Fruit fly (Drosophila melanogaster) whole organism, embryonic: ENCODE data around the gene dnc.
"Not testable (repeated sequence)": the region's sequence is repeated elsewhere in the genome, so short reads cannot be mapped to it uniquely, and the experiment has no call there.

Experiments
- Adf1 ChIP-seq: fragments of 200-800 bp; sonication (Bioruptor generic); IDR thresholded peaks from 2 replicates; pipeline ENCODE4 v1.3.6; 2022; ENCODE audit warnings: missing biosample characterization, missing genetic modification characterization
- Atf-2 ChIP-seq: fragments of 200-800 bp; sonication (Bioruptor generic); optimal IDR thresholded peaks from 2 replicates; lab custom pipeline; 2016; ENCODE audit warnings: missing biosample characterization, missing genetic modification characterization
- CG10209 ChIP-seq: fragments of 200-800 bp; sonication (Bioruptor generic); optimal IDR thresholded peaks from 3 replicates; lab custom pipeline; 2017; ENCODE audit warnings: missing biosample characterization, mild to moderate bottlenecking, missing genetic modification characterization, missing genetic modification reagents
- CG10431 ChIP-seq: fragments of 200-800 bp; sonication (Bioruptor generic); optimal IDR thresholded peaks from 3 replicates; lab custom pipeline; 2018; ENCODE audit warnings: missing biosample characterization, mild to moderate bottlenecking, missing genetic modification characterization
- CG11504 ChIP-seq: fragments of 200-800 bp; sonication (Bioruptor generic); optimal IDR thresholded peaks from 3 replicates; lab custom pipeline; 2019; ENCODE audit warnings: missing biosample characterization, mild to moderate bottlenecking, missing genetic modification characterization, moderate library complexity
- CG12659 ChIP-seq: fragments of 200-800 bp; sonication (Bioruptor generic); optimal IDR thresholded peaks from 3 replicates; lab custom pipeline; 2017; ENCODE audit warnings: mild to moderate bottlenecking, missing biosample characterization, missing genetic modification reagents, missing genetic modification characterization
- CG12942 ChIP-seq: fragments of 200-800 bp; sonication (Bioruptor generic); optimal IDR thresholded peaks from 3 replicates; lab custom pipeline; 2016; ENCODE audit warnings: missing biosample characterization, missing genetic modification characterization
- CG18599 ChIP-seq: fragments of 200-800 bp; sonication (Bioruptor generic); optimal IDR thresholded peaks from 3 replicates; lab custom pipeline; 2017; ENCODE audit warnings: missing biosample characterization, missing genetic modification characterization, mild to moderate bottlenecking, moderate library complexity, missing genetic modification reagents
- CG3281 ChIP-seq: fragments of 200-800 bp; sonication (Bioruptor generic); optimal IDR thresholded peaks from 3 replicates; lab custom pipeline; 2017; ENCODE audit warnings: missing biosample characterization, mild to moderate bottlenecking, missing genetic modification characterization
- CG9817 ChIP-seq: fragments of 200-800 bp; sonication (Bioruptor generic); optimal IDR thresholded peaks from 2 replicates; lab custom pipeline; 2018; ENCODE audit warnings: missing biosample characterization, mild to moderate bottlenecking, missing genetic modification characterization, moderate library complexity
- CG9932 ChIP-seq: fragments of 200-800 bp; sonication (Bioruptor generic); IDR thresholded peaks from 2 replicates; pipeline ENCODE4 v1.3.6; 2022; ENCODE audit warnings: missing biosample characterization, missing genetic modification characterization
- CrebB ChIP-seq: fragments of 200-800 bp; sonication (Bioruptor generic); optimal IDR thresholded peaks from 3 replicates; lab custom pipeline; 2018; ENCODE audit warnings: missing biosample characterization, mild to moderate bottlenecking, missing genetic modification characterization
- Fer1 ChIP-seq: fragments of 200-800 bp; sonication (Bioruptor generic); optimal IDR thresholded peaks from 2 replicates; lab custom pipeline; 2017; ENCODE audit warnings: missing biosample characterization, mild to moderate bottlenecking, missing genetic modification characterization
- H15 ChIP-seq: fragments of 200-800 bp; sonication (Bioruptor generic); IDR thresholded peaks from 3 replicates; pipeline ENCODE4 v1.3.6; 2022; ENCODE audit warnings: missing biosample characterization, missing genetic modification characterization
- HLH3B ChIP-seq: fragments of 200-800 bp; sonication (Bioruptor generic); IDR thresholded peaks from 2 replicates; pipeline ENCODE4 v1.3.6; 2022; ENCODE audit warnings: missing biosample characterization, missing genetic modification characterization
- NC2α ChIP-seq: fragments of 200-800 bp; sonication (Bioruptor generic); optimal IDR thresholded peaks from 2 replicates; lab custom pipeline; 2016; ENCODE audit warnings: missing biosample characterization, missing genetic modification characterization
- PHDP ChIP-seq: fragments of 200-800 bp; sonication (Bioruptor generic); optimal IDR thresholded peaks from 3 replicates; lab custom pipeline; 2018; ENCODE audit warnings: missing biosample characterization, mild to moderate bottlenecking, missing genetic modification characterization, moderate library complexity
- TFAM ChIP-seq: fragments of 200-800 bp; sonication (Bioruptor generic); optimal IDR thresholded peaks from 2 replicates; lab custom pipeline; 2017; ENCODE audit warnings: missing biosample characterization, missing genetic modification characterization, inconsistent platforms
- ab ChIP-seq: fragments of 200-800 bp; sonication (Bioruptor generic); optimal IDR thresholded peaks from 2 replicates; lab custom pipeline; 2016; ENCODE audit warnings: missing biosample characterization, missing genetic modification characterization
- chinmo ChIP-seq: fragments of 200-800 bp; sonication (Bioruptor generic); IDR thresholded peaks from 4 replicates; pipeline ENCODE4 v1.3.6; 2022; ENCODE audit warnings: missing biosample characterization, missing genetic modification characterization; ENCODE audit not compliant: partially characterized antibody
- da ChIP-seq: fragments of 200-800 bp; sonication (Bioruptor generic); optimal IDR thresholded peaks from 2 replicates; lab custom pipeline; 2016; ENCODE audit warnings: missing biosample characterization, missing genetic modification characterization
- grau ChIP-seq: fragments of 200-800 bp; optimal IDR thresholded peaks from 3 replicates; lab custom pipeline; 2019; ENCODE audit warnings: missing biosample characterization, mild to moderate bottlenecking, missing genetic modification characterization, moderate library complexity
- gsb ChIP-seq: fragments of 200-800 bp; sonication (Bioruptor generic); IDR thresholded peaks from 2 replicates; pipeline ENCODE4 v1.3.6; 2022; ENCODE audit warnings: missing biosample characterization, missing genetic modification characterization
- jing ChIP-seq: fragments of 200-800 bp; sonication (Bioruptor generic); optimal IDR thresholded peaks from 2 replicates; lab custom pipeline; 2018; ENCODE audit warnings: missing biosample characterization, mild to moderate bottlenecking, missing genetic modification characterization
- nerfin-1 ChIP-seq: fragments of 200-800 bp; sonication (Bioruptor generic); optimal IDR thresholded peaks from 3 replicates; lab custom pipeline; 2019; ENCODE audit warnings: missing biosample characterization, mild to moderate bottlenecking, missing genetic modification characterization, moderate library complexity
- org-1 ChIP-seq: fragments of 200-800 bp; sonication (Bioruptor generic); optimal IDR thresholded peaks from 2 replicates; lab custom pipeline; 2017; ENCODE audit warnings: missing biosample characterization, missing genetic modification characterization
- pnt ChIP-seq: fragments of 200-800 bp; sonication (Bioruptor generic); optimal IDR thresholded peaks from 3 replicates; lab custom pipeline; 2016; ENCODE audit warnings: missing biosample characterization, missing genetic modification characterization
- so ChIP-seq: fragments of 200-800 bp; sonication (Bioruptor generic); IDR thresholded peaks from 3 replicates; pipeline ENCODE4 v1.3.6; 2022; ENCODE audit warnings: missing biosample characterization, missing genetic modification characterization
- toy ChIP-seq: fragments of 200-800 bp; sonication (Bioruptor generic); IDR thresholded peaks from 2 replicates; pipeline ENCODE4 v1.3.6; 2022; ENCODE audit warnings: missing biosample characterization, missing genetic modification characterization
- trem ChIP-seq: fragments of 200-800 bp; optimal IDR thresholded peaks from 3 replicates; lab custom pipeline; 2019; ENCODE audit warnings: missing biosample characterization, mild to moderate bottlenecking, missing genetic modification characterization, moderate library complexity
- usp ChIP-seq: fragments of >200 bp; optimal IDR thresholded peaks from 2 replicates; lab custom pipeline; 2017; ENCODE audit warnings: missing biosample characterization, missing genetic modification characterization
- vnd ChIP-seq: fragments of 200-800 bp; sonication (Bioruptor generic); IDR thresholded peaks from 3 replicates; pipeline ENCODE4 v1.3.6; 2022; ENCODE audit warnings: missing biosample characterization, missing genetic modification characterization; ENCODE audit not compliant: partially characterized antibody
- wek ChIP-seq: fragments of 200-800 bp; sonication (Bioruptor generic); optimal IDR thresholded peaks from 3 replicates; lab custom pipeline; 2018; ENCODE audit warnings: missing biosample characterization, mild to moderate bottlenecking, missing genetic modification characterization, moderate library complexity
- zen2 ChIP-seq: fragments of 200-800 bp; sonication (Bioruptor generic); IDR thresholded peaks from 3 replicates; pipeline ENCODE4 v1.3.6; 2022; ENCODE audit warnings: missing biosample characterization, missing genetic modification characterization; ENCODE audit not compliant: partially characterized antibody

Gene dnc

DNA sequence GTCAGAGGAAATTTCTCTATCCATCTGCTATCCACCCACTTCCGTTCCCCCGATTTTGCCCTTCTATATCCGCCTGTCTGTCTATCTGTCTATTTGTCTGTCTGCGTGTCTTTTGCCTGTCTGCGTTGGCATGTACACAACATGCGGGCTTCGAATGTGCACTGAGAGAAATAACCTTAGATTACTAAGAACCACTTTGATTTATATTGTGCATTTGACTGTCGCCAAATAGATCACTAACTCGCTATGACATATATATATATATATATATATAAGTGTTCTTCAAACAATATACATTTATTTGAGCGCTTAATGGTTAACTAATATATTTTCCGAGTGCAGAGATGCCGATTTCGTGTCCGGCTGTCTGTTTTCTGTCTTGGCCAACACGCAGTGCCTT, 57.4 kb downstream of the dnc start (continued):
- no peak for TF ChIP-seq da (GFP tag; lab: Kevin White, UChicago)
- TF ChIP-seq org-1 (GFP tag; lab: Kevin White, UChicago), result no peak
- TF ChIP-seq zen2 (GFP tag; lab: Robert Waterston, UW), result no peak
- no peak for TF ChIP-seq CG9932 (GFP tag; lab: Robert Waterston, UW)
- TF ChIP-seq TFAM (GFP tag; lab: Kevin White, UChicago), result no peak
- no peak for TF ChIP-seq so
- TF ChIP-seq CG10431, result no peak
- no peak for TF ChIP-seq pnt (GFP tag; lab: Kevin White, UChicago)
- no peak for TF ChIP-seq Atf-2 (GFP tag; lab: Kevin White, UChicago)
- TF ChIP-seq CG18599 (GFP tag; lab: Kevin White, UChicago), result peak; percentile 59
- no peak for TF ChIP-seq H15
- TF ChIP-seq CG12659 (GFP tag; lab: Kevin White, UChicago), result no peak
- peak; percentile 3 for TF ChIP-seq grau (tag; lab: Kevin White, UChicago)
- TF ChIP-seq Fer1, result peak; percentile 32

DNA sequence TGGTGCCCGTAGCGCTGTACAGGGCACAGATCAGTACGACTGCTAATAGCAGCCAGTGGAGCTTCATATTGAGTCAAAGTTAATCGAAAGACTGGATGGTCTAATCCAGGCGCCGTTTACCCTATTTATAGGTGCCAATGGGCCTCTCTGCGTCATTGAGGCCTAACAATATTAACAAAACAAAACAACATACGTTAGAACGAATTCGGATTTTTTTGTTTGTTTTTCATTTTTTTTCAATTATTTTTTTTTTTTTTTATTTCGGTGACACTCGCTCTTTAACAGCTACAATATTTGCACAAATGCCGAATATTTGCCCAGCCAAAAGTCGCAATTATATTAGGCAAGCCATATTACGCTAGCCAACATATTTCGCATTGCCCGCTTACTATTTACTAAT, 60.3 kb downstream of the dnc start, which contains the start of gene CG14265:
Gene CG14265 (minus strand): TSS at position 101 of the 400 bp plus-strand sequence.
- TF ChIP-seq CG3281 (peak; percentile 12), jing (GFP tag; lab: Kevin White, UChicago) (no peak), usp (GFP tag; lab: Kevin White, UChicago) (no peak), PHDP (tag; lab: Kevin White, UChicago) (no peak), CG10209 (GFP tag; lab: Kevin White, UChicago) (no peak), ab (GFP tag; lab: Kevin White, UChicago) (no peak), Atf-2 (GFP tag; lab: Kevin White, UChicago) (no peak), chinmo (GFP tag; lab: Robert Waterston, UW) (no peak)

DNA sequence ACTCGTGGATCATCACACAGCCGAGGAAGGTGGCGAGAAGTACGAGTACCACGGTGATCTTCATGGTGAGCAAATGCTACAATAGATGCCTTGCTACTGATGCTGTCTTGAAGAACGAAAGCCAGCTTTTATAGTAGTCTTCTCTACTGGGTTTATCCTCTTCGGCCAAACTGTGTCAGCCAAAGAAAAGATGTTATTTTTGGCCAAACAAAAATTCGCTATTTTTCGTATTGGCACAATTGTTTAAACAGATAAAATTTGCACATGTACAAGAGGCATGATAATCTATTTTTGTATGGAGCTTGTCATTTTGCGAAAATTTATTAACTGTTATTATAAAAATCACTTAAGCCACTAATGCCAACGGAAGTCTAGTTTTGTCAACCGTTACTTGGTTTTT, 64.2 kb downstream of the dnc start, which contains the start of gene ng2:
Gene ng2 (minus strand): TSS at position 101 of the 400 bp plus-strand sequence.
- not testable (repeated sequence) for TF ChIP-seq wek (GFP tag; lab: Kevin White, UChicago); Adf1 (GFP tag; lab: Robert Waterston, UW); CG9932 (GFP tag; lab: Robert Waterston, UW)
- TF ChIP-seq, all 482 proteins: peak for 0; not testable (repeated sequence) for 482

DNA sequence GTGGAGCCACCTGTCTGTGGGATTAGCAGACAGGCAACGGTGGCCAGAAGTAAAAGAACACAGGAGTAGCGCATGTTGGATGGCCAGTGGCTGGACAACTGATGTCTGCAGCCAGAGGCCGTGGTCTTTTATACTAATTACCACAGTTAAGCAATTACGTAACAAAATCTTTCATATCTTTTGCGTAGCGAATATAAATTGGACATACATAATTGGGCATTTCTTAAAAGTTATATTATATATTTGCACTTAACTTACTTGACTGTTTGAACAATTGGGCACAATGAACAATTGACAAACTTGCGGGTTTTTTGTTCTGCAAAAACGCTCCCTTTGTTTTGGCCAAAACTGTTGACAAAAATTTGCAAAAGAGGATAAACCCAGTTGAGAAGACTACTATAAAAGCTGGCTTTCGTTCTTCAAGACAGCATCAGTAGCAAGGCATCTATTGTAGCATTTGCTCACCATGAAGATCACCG, 65.8 kb downstream of the dnc start, which contains the start of the genes ng3 and ng1:
Gene ng3 (minus strand): TSS at position 101 of the 479 bp plus-strand sequence.
Gene ng1 (plus strand): TSS at position 429 of the 479 bp plus-strand sequence.
- TF ChIP-seq CG9817 (no peak), CG10209 (GFP tag; lab: Kevin White, UChicago) (no peak), gsb (GFP tag; lab: Robert Waterston, UW) (no peak), toy (GFP tag; lab: Robert Waterston, UW) (no peak), vnd (no peak), CG12942 (no peak), CrebB (tag; lab: Kevin White, UChicago) (no peak), HLH3B (GFP tag; lab: Robert Waterston, UW) (no peak), NC2α (GFP tag; lab: Kevin White, UChicago) (no peak), CG11504 (tag; lab: Kevin White, UChicago) (no peak), trem (tag; lab: Kevin White, UChicago) (no peak), nerfin-1 (tag; lab: Kevin White, UChicago) (no peak)
